Worm (Caenorhabditis elegans) whole organism, L4/young adult: ENCODE results near the gene K02E7.11.

ENCODE experiments used
- dao-5 ChIP-seq: sonication (generic microtip); optimal IDR thresholded peaks from 2 replicates; lab custom pipeline; 2016; ENCODE audit warnings: missing genotype, missing genetic modification characterization, moderate library complexity, missing compliant biosample characterization
- him-1 ChIP-seq: sonication (generic microtip); optimal IDR thresholded peaks from 2 replicates; lab custom pipeline; 2016; ENCODE audit warnings: missing genotype, missing genetic modification reagents, missing genetic modification characterization, missing compliant biosample characterization

- TF ChIP-seq dao-5 (tag; lab: Kevin White, UChicago) (no peak), him-1 (tag; lab: Kevin White, UChicago) (no peak)
Measured at ce11 chrII:1072106-1072505, 3.2 kb downstream of the K02E7.11 start, which contains the start of gene K02E7.4.
